Worm (Caenorhabditis elegans) whole organism, midembryonic: ENCODE data around the gene M04C3.1.

Experiments used
- T22C8.4 ChIP-seq: fragments of 200-800 bp; sonication (Bioruptor generic); IDR thresholded peaks from 2 replicates; pipeline ENCODE4 v1.3.6; 2022; ENCODE audit warnings: missing genetic modification characterization, missing compliant biosample characterization
- cog-1 ChIP-seq: sonication (generic microtip); optimal IDR thresholded peaks from 2 replicates; lab custom pipeline; 2016; ENCODE audit warnings: missing genetic modification characterization, missing compliant biosample characterization
- flt-1 ChIP-seq: fragments of 200-800 bp; sonication (Bioruptor generic); IDR thresholded peaks from 2 replicates; pipeline ENCODE4 v1.3.6; 2022; ENCODE audit warnings: missing genetic modification characterization, missing compliant biosample characterization
- klf-2 ChIP-seq: fragments of 200-800 bp; sonication (Bioruptor generic); conservative IDR thresholded peaks from 2 replicates; pipeline ENCODE4 v1.3.6; 2022; ENCODE audit warnings: missing genetic modification reagents, missing genetic modification characterization, missing compliant biosample characterization
- med-1 ChIP-seq: sonication (generic microtip); optimal IDR thresholded peaks from 2 replicates; lab custom pipeline; 2017; ENCODE audit warnings: missing genetic modification characterization, mild to moderate bottlenecking, missing compliant biosample characterization, antibody characterized with exemption, missing genetic modification reagents; ENCODE audit not compliant: insufficient read depth
- ref-1 ChIP-seq: fragments of 200-800 bp; sonication (Bioruptor generic); conservative IDR thresholded peaks from 2 replicates; pipeline ENCODE4 v1.3.6; 2022; ENCODE audit warnings: missing genetic modification reagents, missing genetic modification characterization, missing compliant biosample characterization
- tab-1 ChIP-seq: fragments of 200-800 bp; sonication (Bioruptor generic); IDR thresholded peaks from 2 replicates; pipeline ENCODE4 v1.3.6; 2022; ENCODE audit warnings: missing genetic modification characterization, missing compliant biosample characterization
- ztf-23 ChIP-seq: fragments of 200-800 bp; sonication (Bioruptor generic); IDR thresholded peaks from 2 replicates; pipeline ENCODE4 v1.3.6; 2022; ENCODE audit warnings: missing genetic modification reagents, missing genetic modification characterization, missing compliant biosample characterization
- ztf-29 ChIP-seq: fragments of 200-800 bp; sonication (Bioruptor generic); IDR thresholded peaks from 2 replicates; pipeline ENCODE4 v1.3.6; 2022; ENCODE audit warnings: missing genetic modification reagents, missing genetic modification characterization, missing compliant biosample characterization

DNA sequence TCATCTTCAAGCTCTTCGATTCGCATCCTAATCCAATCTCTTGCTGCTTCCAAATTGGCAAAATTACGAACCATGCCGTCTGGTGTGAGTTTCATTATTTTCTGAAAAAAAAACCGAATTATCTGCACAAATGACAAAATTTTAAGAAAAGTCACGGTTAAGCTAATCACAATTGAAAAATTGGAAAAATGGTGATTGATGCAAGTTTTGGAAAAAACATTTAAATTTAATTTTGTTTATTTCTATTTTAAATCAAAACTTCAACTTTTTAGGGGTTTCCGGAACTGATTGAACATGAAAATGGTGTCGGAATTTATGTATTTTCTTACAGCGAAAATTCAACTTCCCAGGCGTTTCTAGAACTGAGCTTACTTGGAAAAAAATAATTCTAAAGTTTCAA is 42.5 kb downstream of the M04C3.1 start, which contains the start of gene C25F9.12:
- TF ChIP-seq cog-1 (tag; lab: Kevin White, UChicago) (no peak), ref-1 (no peak), ztf-23 (GFP tag; lab: Robert Waterston, UW) (no peak), klf-2 (no peak), T22C8.4 (no peak), med-1 (GFP tag; lab: Kevin White, UChicago) (no peak), flt-1 (no peak), ztf-29 (GFP tag; lab: Robert Waterston, UW) (no peak), tab-1 (GFP tag; lab: Robert Waterston, UW) (no peak)
